Fruit fly (Drosophila melanogaster) whole organism, wandering third instar larva: ENCODE results near the gene CG31251.

Experiments
- Abd-B ChIP-seq: fragments of >200 bp; optimal IDR thresholded peaks from 2 replicates; lab custom pipeline; 2017; ENCODE audit warnings: missing biosample characterization, missing genetic modification characterization
- CG32264 ChIP-seq: fragments of 200-800 bp; sonication (Bioruptor generic); optimal IDR thresholded peaks from 2 replicates; lab custom pipeline; 2016; ENCODE audit warnings: missing biosample characterization, missing genetic modification characterization
- CG9705 ChIP-seq: fragments of 200-800 bp; sonication (Bioruptor generic); optimal IDR thresholded peaks from 2 replicates; lab custom pipeline; 2018; ENCODE audit warnings: missing biosample characterization, mild to moderate bottlenecking, missing genetic modification characterization
- CrebA ChIP-seq: fragments of 200-800 bp; sonication (Bioruptor generic); optimal IDR thresholded peaks from 2 replicates; lab custom pipeline; 2016; ENCODE audit warnings: missing biosample characterization, mild to moderate bottlenecking, missing genetic modification characterization, borderline replicate concordance
- Dfd ChIP-seq: fragments of >200 bp; optimal IDR thresholded peaks from 2 replicates; lab custom pipeline; 2017; ENCODE audit warnings: missing biosample characterization, missing genetic modification characterization
- Dif ChIP-seq: fragments of 200-275, 200-300 bp; sonication (Bioruptor generic); optimal IDR thresholded peaks from 2 replicates; lab custom pipeline; 2018; ENCODE audit warnings: missing biosample characterization, missing genetic modification characterization; ENCODE audit not compliant: partially characterized antibody
- HLH106 ChIP-seq: fragments of 200-800 bp; optimal IDR thresholded peaks from 3 replicates; lab custom pipeline; 2019; ENCODE audit warnings: missing biosample characterization, mild to moderate bottlenecking, missing genetic modification characterization, moderate library complexity
- Hnf4 ChIP-seq: fragments of 200-800 bp; sonication (Bioruptor generic); optimal IDR thresholded peaks from 2 replicates; lab custom pipeline; 2016; ENCODE audit warnings: missing biosample characterization, mild to moderate bottlenecking, missing genetic modification characterization
- Hr83 ChIP-seq: fragments of 200-300 bp; sonication (Bioruptor generic); optimal IDR thresholded peaks from 2 replicates; lab custom pipeline; 2016; ENCODE audit warnings: missing biosample characterization, mild to moderate bottlenecking, missing genetic modification characterization, moderate library complexity; ENCODE audit not compliant: poor library complexity, severe bottlenecking
- Jra ChIP-seq: sonication (Bioruptor generic); optimal IDR thresholded peaks from 2 replicates; lab custom pipeline; 2016; ENCODE audit warnings: missing biosample characterization, missing genetic modification characterization
- Mio ChIP-seq: sonication (Bioruptor generic); optimal IDR thresholded peaks from 2 replicates; lab custom pipeline; 2016; ENCODE audit warnings: missing biosample characterization, missing genetic modification characterization
- Myc ChIP-seq: fragments of >200 bp; optimal IDR thresholded peaks from 2 replicates; lab custom pipeline; 2017
- N ChIP-seq: fragments of >200 bp; optimal IDR thresholded peaks from 2 replicates; lab custom pipeline; 2018; ENCODE audit warnings: missing biosample characterization, missing external identifiers, missing genetic modification characterization
- OdsH ChIP-seq: fragments of 200-800 bp; sonication (Bioruptor generic); optimal IDR thresholded peaks from 2 replicates; lab custom pipeline; 2016; ENCODE audit warnings: missing biosample characterization, mild to moderate bottlenecking, missing genetic modification characterization
- Rel ChIP-seq, 2 experiments: fragments of 200-800 bp; sonication (Bioruptor generic) in 1 of 2; optimal IDR thresholded peaks; 2 replicates in 1 of 2; 3 replicates in 1 of 2; lab custom pipeline; 2016 to 2019; ENCODE audit warnings: mild to moderate bottlenecking in 2 of 2, missing biosample characterization in 2 of 2, missing genetic modification characterization in 2 of 2, moderate library complexity in 1 of 2
- Sp1 ChIP-seq: fragments of 200-800 bp; sonication (Bioruptor generic); optimal IDR thresholded peaks from 3 replicates; lab custom pipeline; 2019; ENCODE audit warnings: missing biosample characterization, mild to moderate bottlenecking, missing genetic modification characterization, moderate library complexity
- br ChIP-seq: fragments of 200-800 bp; sonication (Bioruptor generic); optimal IDR thresholded peaks from 2 replicates; lab custom pipeline; 2016; ENCODE audit warnings: missing biosample characterization, missing genetic modification characterization
- brk ChIP-seq: fragments of 200-800 bp; sonication (Bioruptor generic); optimal IDR thresholded peaks from 2 replicates; lab custom pipeline; 2016; ENCODE audit warnings: missing biosample characterization, mild to moderate bottlenecking, missing genetic modification characterization
- dl ChIP-seq, 2 experiments: fragments of 175-275, 200-275 bp in 1 of 2; fragments of 200-275 bp in 1 of 2; sonication (Bioruptor generic); optimal IDR thresholded peaks; lab custom pipeline; 2018; ENCODE audit warnings: mild to moderate bottlenecking in 2 of 2, missing biosample characterization in 2 of 2, missing genetic modification characterization in 2 of 2, moderate library complexity in 2 of 2; ENCODE audit not compliant: partially characterized antibody in 2 of 2, insufficient read depth in 1 of 2
- dmrt93B ChIP-seq: fragments of 200-800 bp; sonication (Bioruptor generic); optimal IDR thresholded peaks from 2 replicates; lab custom pipeline; 2018; ENCODE audit warnings: missing biosample characterization, mild to moderate bottlenecking, missing genetic modification characterization
- dsf ChIP-seq: sonication (Bioruptor generic); optimal IDR thresholded peaks from 2 replicates; lab custom pipeline; 2016; ENCODE audit warnings: missing biosample characterization, missing genetic modification characterization, borderline replicate concordance
- ey ChIP-seq: fragments of 200-800 bp; sonication (Bioruptor generic); optimal IDR thresholded peaks from 2 replicates; lab custom pipeline; 2016; ENCODE audit warnings: missing biosample characterization, missing genetic modification characterization
- foxo ChIP-seq, 2 experiments: fragments of 200-800 bp; sonication (Bioruptor generic); optimal IDR thresholded peaks; 2 replicates in 1 of 2; 3 replicates in 1 of 2; lab custom pipeline; 2016 to 2017; ENCODE audit warnings: missing biosample characterization in 2 of 2, missing genetic modification characterization in 2 of 2
- fru ChIP-seq: fragments of 200-800 bp; sonication (Bioruptor generic); optimal IDR thresholded peaks from 3 replicates; lab custom pipeline; 2016; ENCODE audit warnings: missing biosample characterization, mild to moderate bottlenecking, missing genetic modification characterization
- h ChIP-seq: fragments of 200-800 bp; sonication (Bioruptor generic); optimal IDR thresholded peaks from 3 replicates; lab custom pipeline; 2016; ENCODE audit warnings: missing biosample characterization, mild to moderate bottlenecking, missing genetic modification characterization
- jim ChIP-seq: fragments of 175-275, 200-325 bp; sonication (Bioruptor generic); optimal IDR thresholded peaks from 2 replicates; lab custom pipeline; 2016; ENCODE audit warnings: missing biosample characterization, mild to moderate bottlenecking, missing genetic modification characterization
- lola ChIP-seq: fragments of >200 bp; optimal IDR thresholded peaks from 2 replicates; lab custom pipeline; 2017; ENCODE audit warnings: missing biosample characterization, missing genetic modification characterization
- pan ChIP-seq: fragments of >200 bp; optimal IDR thresholded peaks from 2 replicates; lab custom pipeline; 2017
- psq ChIP-seq: fragments of 200-800 bp; sonication (Bioruptor generic); optimal IDR thresholded peaks from 3 replicates; lab custom pipeline; 2017; ENCODE audit warnings: missing biosample characterization, mild to moderate bottlenecking, missing genetic modification characterization, moderate library complexity
- rgr ChIP-seq: fragments of 200-800 bp; sonication (Bioruptor generic); optimal IDR thresholded peaks from 3 replicates; lab custom pipeline; 2016; ENCODE audit warnings: missing biosample characterization, mild to moderate bottlenecking, missing genetic modification characterization
- sage ChIP-seq: fragments of 200-800 bp; sonication (Bioruptor generic); optimal IDR thresholded peaks from 2 replicates; lab custom pipeline; 2016; ENCODE audit warnings: missing biosample characterization, mild to moderate bottlenecking, missing genetic modification characterization
- sv ChIP-seq: fragments of 200-800 bp; sonication (Bioruptor generic); optimal IDR thresholded peaks from 3 replicates; lab custom pipeline; 2016; ENCODE audit warnings: missing biosample characterization, missing genetic modification characterization
- tai ChIP-seq: sonication (Bioruptor generic); optimal IDR thresholded peaks from 2 replicates; lab custom pipeline; 2016; ENCODE audit warnings: missing biosample characterization, missing genetic modification characterization
- usp ChIP-seq: fragments of >200 bp; optimal IDR thresholded peaks from 2 replicates; lab custom pipeline; 2017; ENCODE audit warnings: missing biosample characterization, missing genetic modification characterization
- woc ChIP-seq: sonication (Bioruptor generic); optimal IDR thresholded peaks from 2 replicates; lab custom pipeline; 2016; ENCODE audit warnings: missing biosample characterization, mild to moderate bottlenecking, missing genetic modification characterization

The CG31251 gene

dm6 chr3R:17714370-17714769 lies 29.7 kb upstream of the CG31251 start:
- TF ChIP-seq Jra (GFP tag; lab: Kevin White, UChicago) (no peak), psq (GFP tag; lab: Kevin White, UChicago) (no peak), rgr (no peak), h (GFP tag; lab: Kevin White, UChicago) (no peak), Abd-B (GFP tag; lab: Kevin White, UChicago) (no peak), CG9705 (GFP tag; lab: Kevin White, UChicago) (no peak), br (GFP tag; lab: Kevin White, UChicago) (no peak), HLH106 (no peak), sage (GFP tag; lab: Kevin White, UChicago) (no peak), Sp1 (GFP tag; lab: Kevin White, UChicago) (no peak), Myc (no peak), Mio (GFP tag; lab: Kevin White, UChicago) (no peak), dmrt93B (GFP tag; lab: Kevin White, UChicago) (no peak), Hr83 (GFP tag; lab: Kevin White, UChicago) (no peak), dsf (GFP tag; lab: Kevin White, UChicago) (no peak), lola (no peak)

DNA sequence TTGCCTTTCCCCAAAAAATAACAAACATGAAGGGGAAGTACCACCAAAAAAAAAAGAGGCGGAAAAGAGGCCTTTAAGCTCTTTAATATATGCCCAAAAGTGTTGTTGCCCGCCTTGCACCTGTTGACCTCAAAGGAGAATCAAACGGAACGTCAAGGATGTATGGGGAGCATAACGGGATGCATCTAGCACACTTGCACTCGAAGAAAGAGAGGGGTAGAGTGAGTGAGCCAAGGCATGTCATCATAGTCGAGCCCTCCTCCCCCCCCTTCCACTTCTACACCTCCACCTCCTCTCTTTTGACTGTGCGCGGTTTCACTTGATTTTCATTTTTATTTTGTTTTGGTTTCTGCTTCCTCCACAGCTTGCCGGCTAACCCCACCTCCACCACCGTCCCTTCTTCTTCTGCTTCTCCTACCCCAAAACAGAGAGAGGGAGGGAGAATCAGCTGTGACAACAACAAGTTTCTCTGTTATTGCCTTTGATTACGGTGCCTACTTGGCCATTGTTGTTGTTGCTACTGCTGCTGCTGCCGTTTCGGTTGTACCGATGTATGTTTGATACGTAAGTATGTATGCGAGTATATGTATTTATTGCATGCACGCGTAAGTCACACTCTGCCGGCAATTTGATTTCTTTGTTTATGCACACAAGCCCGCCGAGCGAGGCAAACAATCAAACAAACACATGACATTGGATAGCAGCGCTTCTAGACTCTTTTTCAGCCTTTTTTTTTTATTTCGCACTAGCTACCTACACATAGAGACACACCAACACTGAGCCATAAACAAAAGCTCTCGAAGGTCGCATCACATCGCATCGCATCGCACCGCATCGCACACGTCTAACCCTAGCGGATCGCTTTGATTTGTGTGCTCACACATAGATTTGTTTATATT lies 28.2 kb upstream of the CG31251 start:
- TF ChIP-seq Jra (GFP tag; lab: Kevin White, UChicago) (no peak), OdsH (GFP tag; lab: Kevin White, UChicago) (no peak), Abd-B (GFP tag; lab: Kevin White, UChicago) (no peak), Sp1 (GFP tag; lab: Kevin White, UChicago) (no peak), psq (GFP tag; lab: Kevin White, UChicago) (peak; percentile 89), Hnf4 (GFP tag; lab: Kevin White, UChicago) (peak; percentile 19), foxo (GFP tag; optimal IDR thresholded peaks at IDR 0.05; lab: Kevin White, UChicago) (peak in 1 of 2 experiments; percentile 19), usp (GFP tag; lab: Kevin White, UChicago) (no peak), h (GFP tag; lab: Kevin White, UChicago) (peak; percentile 21), dl (GFP tag; optimal IDR thresholded peaks at IDR 0.05; lab: Kevin White, UChicago; ENCODE audit: insufficient read depth in 1 of 2, partially characterized antibody in 2 of 2) (no peak), jim (GFP tag; lab: Kevin White, UChicago) (peak; percentile 22), dmrt93B (GFP tag; lab: Kevin White, UChicago) (no peak), pan (lab: Kevin White, UChicago) (no peak), sv (GFP tag; lab: Kevin White, UChicago) (no peak), Hr83 (GFP tag; lab: Kevin White, UChicago) (peak; percentile 81), Rel (GFP tag; optimal IDR thresholded peaks at IDR 0.05; lab: Kevin White, UChicago) (no peak), Rel (tag; optimal IDR thresholded peaks at IDR 0.05; lab: Kevin White, UChicago) (peak; percentile 65)

DNA sequence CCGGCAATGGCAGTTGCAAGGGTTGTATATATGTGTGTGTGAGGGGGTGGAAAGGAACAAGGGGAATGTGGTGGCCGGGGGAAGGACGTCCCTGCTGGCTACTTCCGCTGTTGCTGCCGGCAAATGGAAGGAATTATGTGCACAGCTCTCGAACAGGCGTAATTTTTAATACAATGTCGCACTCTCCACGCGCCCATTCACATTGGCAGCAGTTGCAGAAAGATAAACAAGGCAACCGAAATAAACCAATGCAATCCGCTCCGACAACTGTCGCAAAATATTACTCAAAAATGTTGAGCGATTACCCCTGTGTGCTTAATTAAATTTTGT lies 26.9 kb upstream of the CG31251 start:
- TF ChIP-seq Dif (GFP tag; lab: Kevin White, UChicago) (peak; percentile 2), foxo (GFP tag; optimal IDR thresholded peaks at IDR 0.05; lab: Kevin White, UChicago) (no peak)

DNA sequence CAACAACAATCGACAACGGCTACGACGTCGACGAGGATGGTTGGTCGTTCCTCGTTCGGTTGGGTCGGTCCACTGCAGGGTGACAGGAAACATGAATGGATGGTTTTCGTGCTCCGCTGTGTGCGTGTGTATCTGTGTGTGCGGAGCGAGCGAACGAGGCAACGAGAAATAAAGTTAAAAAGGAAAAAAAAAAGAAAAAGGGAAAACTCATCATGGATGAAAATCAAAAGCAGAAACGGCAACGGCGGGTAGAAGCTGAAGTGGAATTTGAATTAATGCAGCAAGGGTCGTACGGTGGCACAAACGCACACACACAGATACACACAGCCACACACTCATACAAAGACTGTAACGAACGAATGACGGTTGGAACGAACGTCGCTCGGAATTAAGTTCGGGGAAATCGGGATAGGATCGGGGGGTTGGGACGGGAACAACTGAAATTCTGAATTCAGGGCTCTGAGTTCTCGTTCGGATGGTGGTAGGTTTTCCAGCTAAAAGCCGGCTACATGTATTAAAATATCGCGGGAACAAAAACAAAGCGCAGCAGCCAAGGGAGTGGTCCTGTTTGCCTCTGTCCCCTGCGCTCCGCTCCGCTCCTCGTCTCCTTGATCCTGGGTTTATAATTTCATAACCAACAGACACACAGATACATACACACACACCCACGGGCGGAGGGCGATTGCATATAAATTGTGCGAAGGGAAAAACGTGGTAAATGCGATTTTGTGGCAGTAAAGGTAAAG lies 26.4 kb upstream of the CG31251 start:
- no peak for TF ChIP-seq Sp1 (GFP tag; lab: Kevin White, UChicago)
- no peak for TF ChIP-seq HLH106
- no peak for TF ChIP-seq Myc
- TF ChIP-seq Mio (GFP tag; lab: Kevin White, UChicago) = no peak
- TF ChIP-seq CrebA (GFP tag; lab: Kevin White, UChicago) = no peak
- peak; percentile 5 for TF ChIP-seq Dif (GFP tag; lab: Kevin White, UChicago)
- no peak for TF ChIP-seq foxo (GFP tag; optimal IDR thresholded peaks at IDR 0.05; lab: Kevin White, UChicago)
- TF ChIP-seq brk (GFP tag; lab: Kevin White, UChicago) = peak; percentile 6
- TF ChIP-seq fru (GFP tag; lab: Kevin White, UChicago) = peak; percentile 4
- no peak for TF ChIP-seq usp (GFP tag; lab: Kevin White, UChicago)
- no peak for TF ChIP-seq ey (GFP tag; lab: Kevin White, UChicago)
- no peak for TF ChIP-seq jim (GFP tag; lab: Kevin White, UChicago)
- no peak for TF ChIP-seq Hr83 (GFP tag; lab: Kevin White, UChicago)
- TF ChIP-seq CG32264 (GFP tag; lab: Kevin White, UChicago) = no peak
- no peak for TF ChIP-seq woc
- no peak for TF ChIP-seq sv (GFP tag; lab: Kevin White, UChicago)
- no peak for TF ChIP-seq tai (GFP tag; lab: Kevin White, UChicago)
- no peak for TF ChIP-seq lola
- TF ChIP-seq dmrt93B (GFP tag; lab: Kevin White, UChicago) = no peak
- TF ChIP-seq OdsH (GFP tag; lab: Kevin White, UChicago) = no peak
- TF ChIP-seq dl (GFP tag; optimal IDR thresholded peaks at IDR 0.05; lab: Kevin White, UChicago; ENCODE audit: insufficient read depth in 1 of 2, partially characterized antibody in 2 of 2) = peak; percentile 12 to 17
- TF ChIP-seq psq (GFP tag; lab: Kevin White, UChicago) = peak; percentile 73
- no peak for TF ChIP-seq rgr
- TF ChIP-seq Hnf4 (GFP tag; lab: Kevin White, UChicago) = peak; percentile 27
- no peak for TF ChIP-seq CG9705 (GFP tag; lab: Kevin White, UChicago)
- TF ChIP-seq N (GFP tag; lab: Kevin White, UChicago) = peak; percentile 22
- TF ChIP-seq sage (GFP tag; lab: Kevin White, UChicago) = no peak
- no peak for TF ChIP-seq Dfd (GFP tag; lab: Kevin White, UChicago)
- TF ChIP-seq dsf (GFP tag; lab: Kevin White, UChicago) = no peak
